Fruit fly (Drosophila melanogaster): ENCODE data around the gene mor.

mor gene

DNA sequence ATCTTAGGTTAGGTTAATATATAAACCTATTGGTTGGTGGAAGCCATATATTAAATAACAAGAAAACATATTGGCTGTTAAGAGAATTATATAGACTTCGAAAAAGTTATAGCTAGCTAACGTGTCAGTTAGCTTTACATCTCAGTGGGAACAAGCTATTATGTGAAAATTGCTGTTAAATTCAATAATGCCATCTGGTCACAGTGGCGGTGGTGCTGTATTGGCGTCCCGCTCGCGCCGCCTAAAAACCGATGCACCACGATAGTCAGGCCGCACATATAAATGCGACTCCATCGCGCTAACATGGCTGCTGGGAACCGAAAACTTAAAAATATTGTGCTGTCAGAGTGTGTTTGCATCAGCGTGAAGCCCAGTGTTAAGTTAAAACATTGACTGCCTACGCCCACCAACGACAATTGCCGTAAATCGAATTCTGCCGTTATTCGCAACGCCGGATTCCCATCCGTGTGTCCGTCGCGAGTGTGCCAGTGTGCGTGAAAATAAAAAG, 320 bp upstream of the mor start, which contains the start of gene Hel89B (continued):
- TF ChIP-seq CG17829 (tag; optimal IDR thresholded peaks at IDR 0.05) (peak; percentile 68), mld (GFP tag; IDR thresholded peaks at IDR 0.05; ENCODE audit: partially characterized antibody) (no peak), CG12391 (tag; optimal IDR thresholded peaks at IDR 0.05) (peak; percentile 87), CG8359 (GFP tag; optimal IDR thresholded peaks at IDR 0.05; ENCODE audit: borderline replicate concordance) (no peak), crc (GFP tag; optimal IDR thresholded peaks at IDR 0.05) (no peak), CG10274 (GFP tag; optimal IDR thresholded peaks at IDR 0.05) (no peak), ewg (GFP tag; optimal IDR thresholded peaks at IDR 0.05) (no peak), CG5245 (GFP tag; optimal IDR thresholded peaks at IDR 0.05) (peak; percentile 38), hth (optimal IDR thresholded peaks at IDR 0.05) (no peak), CG11695 (GFP tag; IDR thresholded peaks at IDR 0.05) (no peak), stwl (tag; optimal IDR thresholded peaks at IDR 0.05) (peak; percentile 41), PHDP (tag; optimal IDR thresholded peaks at IDR 0.05) (peak; percentile 35), CG6654 (GFP tag; optimal IDR thresholded peaks at IDR 0.05) (no peak), z (GFP tag; IDR thresholded peaks at IDR 0.05) (no peak), slbo (GFP tag; IDR thresholded peaks at IDR 0.05) (no peak), CG1647 (GFP tag; optimal IDR thresholded peaks at IDR 0.05) (peak; percentile 30), sna (GFP tag; IDR thresholded peaks at IDR 0.05; ENCODE audit: partially characterized antibody) (no peak), CG17912 (GFP tag; optimal IDR thresholded peaks at IDR 0.05) (no peak), al (GFP tag; IDR thresholded peaks at IDR 0.05) (no peak), Abd-B (GFP tag; optimal IDR thresholded peaks at IDR 0.05) (peak; percentile 87), CG2875 (GFP tag; optimal IDR thresholded peaks at IDR 0.05) (no peak), CG12236 (GFP tag; optimal IDR thresholded peaks at IDR 0.05) (no peak), CG2202 (tag; optimal IDR thresholded peaks at IDR 0.05) (no peak), Dek (tag; optimal IDR thresholded peaks at IDR 0.05) (peak; percentile 64), en (GFP tag; optimal IDR thresholded peaks at IDR 0.05) (no peak), Mad (GFP tag; optimal IDR thresholded peaks at IDR 0.05) (peak; percentile 49), CG8388 (GFP tag; optimal IDR thresholded peaks at IDR 0.05) (peak; percentile 23), crp (GFP tag; optimal IDR thresholded peaks at IDR 0.05) (peak in 1 of 2 experiments; percentile 35), wdn (GFP tag; IDR thresholded peaks at IDR 0.05) (no peak), Jarid2 (GFP tag; optimal IDR thresholded peaks at IDR 0.05) (peak; percentile 62), ERR (GFP tag; optimal IDR thresholded peaks at IDR 0.05) (no peak), Myb (GFP tag; optimal IDR thresholded peaks at IDR 0.05) (peak; percentile 54), B-H2 (GFP tag; optimal IDR thresholded peaks at IDR 0.05) (peak; percentile 66), Hr51 (GFP tag; optimal IDR thresholded peaks at IDR 0.05) (peak; percentile 22 to 52), CG31441 (GFP tag; IDR thresholded peaks at IDR 0.05) (no peak), sens (GFP tag) (peak; percentile 95), CG13894 (tag; optimal IDR thresholded peaks at IDR 0.05) (peak; percentile 52), sug (tag; optimal IDR thresholded peaks at IDR 0.05) (peak; percentile 69), Neu2 (GFP tag; optimal IDR thresholded peaks at IDR 0.05; ENCODE audit: borderline replicate concordance) (no peak), HLH54F (GFP tag; optimal IDR thresholded peaks at IDR 0.05) (peak; percentile 63), dmrt99B (tag; optimal IDR thresholded peaks at IDR 0.05) (peak; percentile 51), CG14710 (tag; optimal IDR thresholded peaks at IDR 0.05) (peak; percentile 90), TFAM (GFP tag; optimal IDR thresholded peaks at IDR 0.05) (no peak), dm (GFP tag; optimal IDR thresholded peaks at IDR 0.05) (peak; percentile 60), CG11723 (GFP tag; optimal IDR thresholded peaks at IDR 0.05) (peak; percentile 17), BEAF-32 (GFP tag; optimal IDR thresholded peaks at IDR 0.05) (peak; percentile 95), CG15269 (tag; optimal IDR thresholded peaks at IDR 0.05) (peak; percentile 59), Bgb (GFP tag; IDR thresholded peaks at IDR 0.05; ENCODE audit: partially characterized antibody) (no peak), lola (GFP tag; optimal IDR thresholded peaks at IDR 0.05) (peak in 2 of 3 experiments; percentile 57 to 99)

Measured in whole organism, embryonic.